Fruit fly (Drosophila melanogaster): Measurements from ENCODE around the gene Ilp8.

Gene Ilp8

dm6 chr3L:17015663-17016575, 16.0 kb downstream of the Ilp8 start, which contains the start of the genes CG6664 and CG7728 (continued):
- TF ChIP-seq nmo (GFP tag; optimal IDR thresholded peaks at IDR 0.05) (peak; percentile 65), CG11085 (GFP tag; IDR thresholded peaks at IDR 0.05) (no peak), dan (GFP tag; IDR thresholded peaks at IDR 0.05) (no peak), CG11398 (GFP tag; optimal IDR thresholded peaks at IDR 0.05) (no peak), so (GFP tag; IDR thresholded peaks at IDR 0.05) (0 out of 3 replicates have a peak, but pooled peaks have one; percentile 41), CG15696 (tag; optimal IDR thresholded peaks at IDR 0.05) (peak; percentile 42), ems (GFP tag; optimal IDR thresholded peaks at IDR 0.05) (no peak), tna (GFP tag; IDR thresholded peaks at IDR 0.05; ENCODE audit: partially characterized antibody) (peak; percentile 31; the same call in 1 of the 2 replicates), CG13424 (tag; optimal IDR thresholded peaks at IDR 0.05) (peak; percentile 68), CG8944 (GFP tag; optimal IDR thresholded peaks at IDR 0.05) (peak; percentile 42), Hand (GFP tag; optimal IDR thresholded peaks at IDR 0.05) (no peak), CG34376 (GFP tag; optimal IDR thresholded peaks at IDR 0.05) (peak; percentile 39), sc (optimal IDR thresholded peaks at IDR 0.05) (no peak), sc (GFP tag; optimal IDR thresholded peaks at IDR 0.05) (peak; percentile 24), Abd-B (GFP tag; optimal IDR thresholded peaks at IDR 0.05) (peak; percentile 40), ewg (GFP tag; optimal IDR thresholded peaks at IDR 0.05) (peak; percentile 9), CG14710 (tag; optimal IDR thresholded peaks at IDR 0.05) (peak; percentile 81), ato (GFP tag; IDR thresholded peaks at IDR 0.05; ENCODE audit: partially characterized antibody) (no peak), exex (tag; optimal IDR thresholded peaks at IDR 0.05) (no peak), CG12659 (GFP tag; optimal IDR thresholded peaks at IDR 0.05) (peak; percentile 63), eve (GFP tag; optimal IDR thresholded peaks at IDR 0.05) (no peak), Nf-YA (GFP tag; IDR thresholded peaks at IDR 0.05) (no peak), CG1529 (GFP tag; optimal IDR thresholded peaks at IDR 0.05) (peak; percentile 47), Opbp (GFP tag; IDR thresholded peaks at IDR 0.05; ENCODE audit: partially characterized antibody) (peak; percentile 16; the same call in 2 of the 3 replicates), Dp (GFP tag; optimal IDR thresholded peaks at IDR 0.05) (peak; percentile 47), seq (GFP tag; IDR thresholded peaks at IDR 0.05) (no peak), CG13296 (GFP tag; optimal IDR thresholded peaks at IDR 0.05) (peak; percentile 36), CrebB (tag; optimal IDR thresholded peaks at IDR 0.05) (no peak), Blimp-1 (GFP tag; optimal IDR thresholded peaks at IDR 0.05) (peak; percentile 6), unc-4 (GFP tag; IDR thresholded peaks at IDR 0.05; ENCODE audit: partially characterized antibody) (peak; percentile 53; the same call in 1 of the 2 replicates), CG33557 (GFP tag; optimal IDR thresholded peaks at IDR 0.05) (peak; percentile 55), hth (optimal IDR thresholded peaks at IDR 0.05) (no peak), trh (GFP tag; optimal IDR thresholded peaks at IDR 0.05) (no peak), CG8359 (GFP tag; optimal IDR thresholded peaks at IDR 0.05; ENCODE audit: borderline replicate concordance) (no peak), CG10979 (tag; optimal IDR thresholded peaks at IDR 0.05) (peak; percentile 14), ssp (GFP tag; IDR thresholded peaks at IDR 0.05) (peak; percentile 46), tx (GFP tag; optimal IDR thresholded peaks at IDR 0.05) (peak; percentile 36), CG10565 (GFP tag; optimal IDR thresholded peaks at IDR 0.05) (no peak), CG18599 (GFP tag; optimal IDR thresholded peaks at IDR 0.05) (peak; percentile 13), CG6689 (GFP tag; IDR thresholded peaks at IDR 0.05) (0 out of 2 replicates have a peak, but pooled peaks have one; percentile 16), mam (GFP tag; optimal IDR thresholded peaks at IDR 0.05) (peak; percentile 66), Drgx (GFP tag; IDR thresholded peaks at IDR 0.05) (peak; percentile 38), Gug (GFP tag; IDR thresholded peaks at IDR 0.05) (peak; percentile 59; the same call in 2 of the 4 replicates), CG6654 (GFP tag; optimal IDR thresholded peaks at IDR 0.05) (no peak), zfh1 (GFP tag; IDR thresholded peaks at IDR 0.05) (peak; percentile 59; the same call in 2 of the 3 replicates), pho (GFP tag; optimal IDR thresholded peaks at IDR 0.05) (peak; percentile 53), nau (GFP tag; optimal IDR thresholded peaks at IDR 0.05) (no peak), grau (tag; optimal IDR thresholded peaks at IDR 0.05) (peak; percentile 49)
